Worm (Caenorhabditis elegans) whole organism, L4/young adult: ENCODE measurements around the gene hda-1.

Source experiments
- W03F9.2 ChIP-seq: fragments of 150-350 bp; optimal IDR thresholded peaks from 2 replicates; lab custom pipeline; 2014; ENCODE audit warnings: missing biosample characterization, missing genetic modification characterization
- dao-5 ChIP-seq: sonication (generic microtip); optimal IDR thresholded peaks from 2 replicates; lab custom pipeline; 2016; ENCODE audit warnings: missing genotype, missing genetic modification characterization, moderate library complexity, missing compliant biosample characterization
- him-1 ChIP-seq: sonication (generic microtip); optimal IDR thresholded peaks from 2 replicates; lab custom pipeline; 2016; ENCODE audit warnings: missing genotype, missing genetic modification reagents, missing genetic modification characterization, missing compliant biosample characterization

DNA sequence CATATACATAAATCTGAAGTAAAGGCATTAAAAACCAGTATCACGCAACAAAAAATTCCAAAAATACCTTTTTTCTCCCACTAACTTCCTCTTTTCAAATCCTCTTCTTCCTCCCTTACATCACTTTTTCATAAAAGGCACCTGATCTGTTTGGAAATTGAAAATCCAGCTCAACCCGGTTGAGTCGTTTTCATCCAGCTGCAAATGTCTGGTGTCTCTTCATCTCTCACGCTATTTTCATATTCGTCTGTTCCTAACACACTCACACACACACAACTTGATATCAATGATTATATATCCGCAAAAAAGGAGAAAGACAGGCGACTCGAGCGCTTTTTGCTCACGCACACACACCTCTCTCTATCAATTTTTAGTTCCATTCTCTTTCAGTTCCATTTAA lies 7.2 kb downstream of the hda-1 start:
- TF ChIP-seq dao-5 (tag; lab: Kevin White, UChicago), result no peak
- TF ChIP-seq him-1 (tag; lab: Kevin White, UChicago), result no peak
- no peak for TF ChIP-seq W03F9.2 (tag; lab: Kevin White, UChicago)
